Worm (Caenorhabditis elegans): Measurements from ENCODE around the gene C18B10.6.

DNA sequence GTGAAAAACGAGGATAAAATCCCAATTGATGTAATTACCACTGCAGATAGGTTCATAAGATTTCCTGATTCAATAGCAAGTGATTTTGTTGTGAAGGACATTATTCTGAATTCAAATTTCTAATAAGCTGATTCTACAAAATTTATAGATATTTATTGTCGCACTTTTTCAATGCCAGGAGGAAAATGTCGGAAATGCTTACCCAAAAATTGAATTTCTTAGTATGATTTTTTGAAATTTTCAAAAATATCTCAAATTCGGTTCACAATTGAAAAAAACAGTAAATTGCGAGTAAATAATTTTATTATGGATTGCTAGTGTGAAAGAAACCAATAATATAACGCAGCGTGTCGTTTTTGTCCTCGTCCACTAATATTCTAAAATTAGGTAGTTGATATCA is 12.1 kb upstream of the C18B10.6 start, which contains the start of gene srbc-10:
- TF ChIP-seq zip-2 (tag; optimal IDR thresholded peaks at IDR 0.05) (no peak), egl-43 (GFP tag; IDR thresholded peaks at IDR 0.05) (no peak), hlh-30 (tag; optimal IDR thresholded peaks at IDR 0.05; ENCODE audit: insufficient read depth) (no peak), egl-27 (tag; optimal IDR thresholded peaks at IDR 0.05) (no peak), lin-39 (tag; optimal IDR thresholded peaks at IDR 0.05) (no peak), nhr-28 (tag; optimal IDR thresholded peaks at IDR 0.05) (no peak), Y48G9A.11 (GFP tag; IDR thresholded peaks at IDR 0.05) (no peak), R02D3.7 (tag; optimal IDR thresholded peaks at IDR 0.05) (no peak)

Measured in whole organism, L4 larva.